Fruit fly (Drosophila melanogaster): ENCODE results near the gene eRF3.
A peak's percentile ranks its signal among the peaks of the same experiment; 100 is the strongest.

DNA sequence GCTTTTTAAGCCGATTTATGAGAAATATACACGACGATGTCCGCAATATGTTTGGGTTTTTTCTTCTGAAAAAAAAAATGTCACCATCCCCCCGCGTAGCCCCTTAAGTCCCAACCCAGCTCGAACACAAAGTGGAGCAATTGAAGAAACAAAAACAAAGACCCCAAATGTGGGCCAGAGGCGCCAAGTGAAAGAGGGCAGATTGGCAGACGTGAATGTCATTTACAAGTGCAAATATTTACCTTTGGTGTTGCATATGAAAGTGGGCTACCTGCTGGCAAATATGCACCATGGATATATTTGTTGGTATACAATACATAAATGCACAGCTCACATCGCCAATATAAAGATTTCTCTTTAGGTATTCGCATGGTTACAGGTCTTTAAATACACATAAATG is 23.6 kb upstream of the eRF3 start:
- TF ChIP-seq CG32006 (GFP tag; optimal IDR thresholded peaks at IDR 0.05) (no peak), Lpt (GFP tag; optimal IDR thresholded peaks at IDR 0.05) (no peak), Sox15 (GFP tag; optimal IDR thresholded peaks at IDR 0.05) (no peak), CG6163 (GFP tag; IDR thresholded peaks at IDR 0.05) (0 out of 3 replicates have a peak, but pooled peaks have one; percentile 17), ss (GFP tag; optimal IDR thresholded peaks at IDR 0.05) (no peak), eg (GFP tag; IDR thresholded peaks at IDR 0.05) (no peak), Sox14 (GFP tag; optimal IDR thresholded peaks at IDR 0.05) (no peak), Hr39 (GFP tag; optimal IDR thresholded peaks at IDR 0.05) (no peak)

All from whole organism, prepupa.